Fruit fly (Drosophila melanogaster): Measurements from ENCODE around the gene Cpr67B.

Gene Cpr67B

DNA sequence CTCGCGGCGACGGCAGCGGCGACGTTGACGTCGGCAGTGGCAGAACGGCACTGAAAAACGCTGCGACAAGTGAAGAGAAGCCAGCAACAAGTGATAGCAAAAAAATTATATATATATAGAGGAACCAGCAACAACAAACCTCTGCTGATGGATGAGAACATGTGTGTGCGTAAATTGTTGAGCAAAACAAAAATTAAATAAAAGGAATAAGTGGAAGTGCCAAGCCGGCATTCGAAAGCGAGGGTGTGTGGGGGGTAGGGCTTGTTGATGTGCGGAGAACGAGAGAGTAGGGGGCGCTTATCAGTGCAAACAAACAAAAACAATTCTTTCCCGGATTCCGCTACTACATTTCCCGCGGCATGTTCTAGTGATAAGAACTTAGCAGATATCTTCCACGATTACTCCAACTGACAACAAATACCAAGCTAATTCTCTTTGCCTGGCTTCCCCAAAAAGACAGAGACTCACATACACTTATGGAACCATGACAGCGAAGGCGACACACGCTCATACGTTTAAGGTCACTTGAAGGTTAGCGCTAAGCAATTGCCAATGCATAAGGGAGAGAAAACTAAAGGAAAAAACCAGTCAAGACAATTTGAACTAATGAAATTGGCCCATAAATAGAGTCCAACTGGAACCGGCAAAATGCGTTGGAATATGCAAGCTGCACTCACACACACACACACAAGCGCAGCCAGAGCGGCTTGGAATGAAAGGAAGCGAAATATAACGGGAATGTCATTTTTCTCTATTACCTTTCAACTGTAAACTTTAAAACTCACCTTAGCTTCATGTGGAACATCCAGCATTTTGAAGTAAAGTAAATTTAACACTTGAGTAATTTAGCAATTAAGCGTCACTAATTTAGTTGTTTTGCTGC, 46.5 kb upstream of the Cpr67B start (continued):
- TF ChIP-seq CG6813 (GFP tag; optimal IDR thresholded peaks at IDR 0.05) (no peak), Ets97D (GFP tag; optimal IDR thresholded peaks at IDR 0.05) (no peak), NC2α (GFP tag; optimal IDR thresholded peaks at IDR 0.05) (no peak), ERR (GFP tag; optimal IDR thresholded peaks at IDR 0.05) (peak; percentile 98), CG4707 (GFP tag; optimal IDR thresholded peaks at IDR 0.05) (no peak), CG5953 (GFP tag; IDR thresholded peaks at IDR 0.05) (no peak), Hmx (GFP tag; optimal IDR thresholded peaks at IDR 0.05) (no peak), CoRest (tag; optimal IDR thresholded peaks at IDR 0.05) (no peak), vvl (GFP tag; IDR thresholded peaks at IDR 0.05) (no peak), Ssrp (tag; optimal IDR thresholded peaks at IDR 0.05) (no peak), az2 (GFP tag; optimal IDR thresholded peaks at IDR 0.05) (no peak), gsb (GFP tag; IDR thresholded peaks at IDR 0.05) (no peak), Sry-β (GFP tag; optimal IDR thresholded peaks at IDR 0.05) (no peak), Abd-B (GFP tag; optimal IDR thresholded peaks at IDR 0.05) (no peak), Trl (optimal IDR thresholded peaks at IDR 0.05) (peak in 1 of 2 experiments; percentile 25), Trl (GFP tag; optimal IDR thresholded peaks at IDR 0.05) (no peak), pita (GFP tag; optimal IDR thresholded peaks at IDR 0.05) (no peak), HLH3B (GFP tag; IDR thresholded peaks at IDR 0.05) (no peak), Med (GFP tag) (no peak), kah (GFP tag; optimal IDR thresholded peaks at IDR 0.05) (peak; percentile 20), sr (GFP tag; IDR thresholded peaks at IDR 0.05) (no peak), CG15479 (GFP tag; optimal IDR thresholded peaks at IDR 0.05) (peak; percentile 9), Eip74EF (GFP tag; optimal IDR thresholded peaks at IDR 0.05) (no peak), CG31441 (GFP tag; IDR thresholded peaks at IDR 0.05) (no peak), CG1832 (GFP tag; optimal IDR thresholded peaks at IDR 0.05) (no peak), dan (GFP tag; IDR thresholded peaks at IDR 0.05) (no peak), CG9437 (GFP tag; optimal IDR thresholded peaks at IDR 0.05) (no peak), stwl (tag; optimal IDR thresholded peaks at IDR 0.05) (no peak), GATAe (GFP tag; conservative IDR thresholded peaks at IDR 0.05) (no peak), Neu2 (GFP tag; optimal IDR thresholded peaks at IDR 0.05; ENCODE audit: borderline replicate concordance) (no peak), nom (GFP tag; optimal IDR thresholded peaks at IDR 0.05) (peak; percentile 69), CG30403 (GFP tag; optimal IDR thresholded peaks at IDR 0.05) (no peak), Pdp1 (GFP tag; optimal IDR thresholded peaks at IDR 0.05) (peak in 1 of 2 experiments; percentile 33), Dad (GFP tag; optimal IDR thresholded peaks at IDR 0.05) (no peak), ara (GFP tag; IDR thresholded peaks at IDR 0.05) (no peak), MTF-1 (GFP tag; optimal IDR thresholded peaks at IDR 0.05; ENCODE audit: borderline replicate concordance) (no peak), CG1602 (GFP tag; optimal IDR thresholded peaks at IDR 0.05) (no peak), Adf1 (GFP tag; IDR thresholded peaks at IDR 0.05) (peak; percentile 92), Aef1 (GFP tag; IDR thresholded peaks at IDR 0.05) (peak; percentile 9; the same call in 1 of the 3 replicates), Atf-2 (GFP tag; optimal IDR thresholded peaks at IDR 0.05) (no peak), tap (tag; optimal IDR thresholded peaks at IDR 0.05) (no peak), CG3407 (GFP tag; optimal IDR thresholded peaks at IDR 0.05) (no peak), NC2β (GFP tag; optimal IDR thresholded peaks at IDR 0.05) (no peak), Nf-YA (GFP tag; IDR thresholded peaks at IDR 0.05) (no peak), CG7372 (GFP tag; IDR thresholded peaks at IDR 0.05) (no peak), CG5180 (GFP tag; optimal IDR thresholded peaks at IDR 0.05) (no peak), CG8944 (GFP tag; optimal IDR thresholded peaks at IDR 0.05) (no peak), lola (GFP tag; optimal IDR thresholded peaks at IDR 0.05) (no peak), Xrp1 (GFP tag; IDR thresholded peaks at IDR 0.05) (no peak)
